Worm (Caenorhabditis elegans): Measurements from ENCODE around the gene nhr-51.
"Not testable (repeated sequence)": the region's sequence is repeated elsewhere in the genome, so short reads cannot be mapped to it uniquely, and the experiment has no call there.

- not testable (repeated sequence) for TF ChIP-seq lin-13 (GFP tag; optimal IDR thresholded peaks at IDR 0.05); ztf-11 (tag; optimal IDR thresholded peaks at IDR 0.05); swsn-7 (tag; optimal IDR thresholded peaks at IDR 0.05); tbx-2 (tag; optimal IDR thresholded peaks at IDR 0.05); zag-1 (tag; optimal IDR thresholded peaks at IDR 0.05); efl-1 (optimal IDR thresholded peaks at IDR 0.05); efl-1 (GFP tag; optimal IDR thresholded peaks at IDR 0.05 in 1 of 2); elt-2 (tag; optimal IDR thresholded peaks at IDR 0.05); nhr-77 (tag; optimal IDR thresholded peaks at IDR 0.05); efl-3 (GFP tag; optimal IDR thresholded peaks at IDR 0.05)
These were observed 3.7 kb upstream of the nhr-51 start, which contains the start of gene K06B4.15 for ce11 chrV:15670139-15670538.

Data from whole organism, L1 larva.